Worm (Caenorhabditis elegans): Measurements from ENCODE around the gene M176.9.

DNA sequence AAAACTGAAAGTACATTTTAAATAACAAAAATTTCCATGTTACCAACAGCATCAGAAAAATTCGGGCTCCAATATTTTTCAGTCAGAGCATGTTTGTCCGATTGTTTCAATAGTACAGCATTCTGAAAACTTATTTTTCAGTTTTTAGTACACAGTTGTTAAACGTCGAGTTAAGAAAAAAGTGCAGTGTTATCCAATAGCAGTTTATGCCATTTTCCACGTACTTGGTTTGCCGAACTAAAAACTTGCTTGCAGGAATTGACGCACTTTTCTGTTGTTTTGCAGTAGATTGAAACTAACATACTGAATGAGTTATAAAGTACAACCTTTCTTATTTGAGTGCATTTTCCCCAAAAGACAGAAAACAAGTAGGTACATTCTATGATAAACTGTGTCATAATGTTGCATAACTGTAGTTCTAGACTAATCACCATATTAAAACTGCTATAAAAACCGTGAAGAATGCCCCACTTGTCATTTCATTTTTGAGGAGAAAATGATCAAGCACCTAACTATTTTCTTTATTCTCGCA, 13.0 kb downstream of the M176.9 start, which contains the start of the genes Y51B9A.14 and Y51B9A.8:
- TF ChIP-seq cog-1 (tag; optimal IDR thresholded peaks at IDR 0.05) (no peak), ztf-23 (GFP tag; IDR thresholded peaks at IDR 0.05) (no peak), med-1 (GFP tag; optimal IDR thresholded peaks at IDR 0.05; ENCODE audit: insufficient read depth) (no peak), tab-1 (GFP tag; IDR thresholded peaks at IDR 0.05) (no peak), ref-1 (GFP tag; conservative IDR thresholded peaks at IDR 0.05) (no peak), T22C8.4 (GFP tag; IDR thresholded peaks at IDR 0.05) (no peak)
